Fruit fly (Drosophila melanogaster) whole organism, prepupa: ENCODE results near the gene insv.

Experiments used
- Blimp-1 ChIP-seq: fragments of 200-800 bp; sonication (Bioruptor generic); optimal IDR thresholded peaks from 3 replicates; lab custom pipeline; 2017; ENCODE audit warnings: missing biosample characterization, missing genetic modification characterization, mild to moderate bottlenecking, moderate library complexity, missing genetic modification reagents
- CG10631 ChIP-seq: fragments of 200-800 bp; sonication (Bioruptor generic); optimal IDR thresholded peaks from 2 replicates; lab custom pipeline; 2016; ENCODE audit warnings: missing biosample characterization, missing genetic modification characterization
- CG15336 ChIP-seq: fragments of 200-800 bp; sonication (Bioruptor generic); IDR thresholded peaks from 2 replicates; pipeline ENCODE4 v1.3.6; 2022; ENCODE audit warnings: missing biosample characterization, missing genetic modification characterization
- CG1621 ChIP-seq: fragments of 200-800 bp; sonication (Bioruptor generic); optimal IDR thresholded peaks from 3 replicates; lab custom pipeline; 2018; ENCODE audit warnings: missing biosample characterization, mild to moderate bottlenecking, missing genetic modification characterization
- CG3032 ChIP-seq: fragments of 200-800 bp; optimal IDR thresholded peaks from 2 replicates; lab custom pipeline; 2019; ENCODE audit warnings: missing biosample characterization, mild to moderate bottlenecking, missing genetic modification characterization, moderate library complexity
- CG31627 ChIP-seq: fragments of 200-800 bp; sonication (Bioruptor generic); optimal IDR thresholded peaks from 3 replicates; lab custom pipeline; 2016; ENCODE audit warnings: missing biosample characterization, missing genetic modification characterization
- CG34406 ChIP-seq: fragments of 200-800 bp; sonication (Bioruptor generic); optimal IDR thresholded peaks from 3 replicates; lab custom pipeline; 2016; ENCODE audit warnings: missing biosample characterization, missing genetic modification characterization
- CG3919 ChIP-seq: fragments of 200-800 bp; sonication (Bioruptor generic); optimal IDR thresholded peaks from 3 replicates; lab custom pipeline; 2016; ENCODE audit warnings: missing biosample characterization, missing genetic modification characterization
- CG4318 ChIP-seq: fragments of 200-800 bp; sonication (Bioruptor generic); optimal IDR thresholded peaks from 3 replicates; lab custom pipeline; 2017; ENCODE audit warnings: missing biosample characterization, mild to moderate bottlenecking, missing genetic modification characterization
- CG6854 ChIP-seq: fragments of 200-800 bp; sonication (Bioruptor generic); optimal IDR thresholded peaks from 2 replicates; lab custom pipeline; 2017; ENCODE audit warnings: missing biosample characterization, mild to moderate bottlenecking, missing genetic modification characterization
- CG7368 ChIP-seq: fragments of 200-800 bp; sonication (Bioruptor generic); optimal IDR thresholded peaks from 3 replicates; lab custom pipeline; 2016; ENCODE audit warnings: missing biosample characterization, missing genetic modification characterization
- CG8119 ChIP-seq: fragments of 200-800 bp; sonication (Bioruptor generic); IDR thresholded peaks from 3 replicates; pipeline ENCODE4 v1.3.6; 2022; ENCODE audit warnings: missing biosample characterization, missing genetic modification characterization
- CG8319 ChIP-seq: fragments of 200-800 bp; sonication (Bioruptor generic); optimal IDR thresholded peaks from 3 replicates; lab custom pipeline; 2016; ENCODE audit warnings: missing biosample characterization, missing genetic modification characterization
- Eip75B ChIP-seq: fragments of 200-800 bp; sonication (Bioruptor generic); optimal IDR thresholded peaks from 3 replicates; lab custom pipeline; 2016; ENCODE audit warnings: missing biosample characterization, missing genetic modification characterization
- Eip78C ChIP-seq: fragments of 200-800 bp; sonication (Bioruptor generic); peaks from one replicate; lab custom pipeline; 2016; ENCODE audit warnings: missing biosample characterization, missing genetic modification characterization
- Ets21C ChIP-seq: fragments of 200-800 bp; sonication (Bioruptor generic); optimal IDR thresholded peaks from 3 replicates; lab custom pipeline; 2016; ENCODE audit warnings: missing biosample characterization, missing genetic modification characterization
- Ets96B ChIP-seq: fragments of 200-800 bp; optimal IDR thresholded peaks from 2 replicates; lab custom pipeline; 2019; ENCODE audit warnings: missing biosample characterization, mild to moderate bottlenecking, missing genetic modification characterization, moderate library complexity
- Hr38 ChIP-seq: sonication (Bioruptor generic); optimal IDR thresholded peaks from 2 replicates; lab custom pipeline; 2016; ENCODE audit warnings: missing biosample characterization, missing genetic modification characterization
- Hr39 ChIP-seq: fragments of 200-800 bp; sonication (Bioruptor generic); optimal IDR thresholded peaks from 2 replicates; lab custom pipeline; 2016; ENCODE audit warnings: missing biosample characterization, missing genetic modification characterization
- Hr4 ChIP-seq: fragments of 200-800 bp; sonication (Bioruptor generic); optimal IDR thresholded peaks from 3 replicates; lab custom pipeline; 2016; ENCODE audit warnings: missing biosample characterization, missing genetic modification characterization
- Lpt ChIP-seq: fragments of 200-800 bp; sonication (Bioruptor generic); optimal IDR thresholded peaks from 3 replicates; lab custom pipeline; 2016; ENCODE audit warnings: missing biosample characterization, missing genetic modification characterization
- Sox14 ChIP-seq: fragments of 200-800 bp; sonication (Bioruptor generic); optimal IDR thresholded peaks from 3 replicates; lab custom pipeline; 2016; ENCODE audit warnings: missing biosample characterization, missing genetic modification characterization
- Sox15 ChIP-seq: fragments of 200-800 bp; sonication (Bioruptor generic); optimal IDR thresholded peaks from 3 replicates; lab custom pipeline; 2016; ENCODE audit warnings: missing biosample characterization, missing genetic modification characterization
- acj6 ChIP-seq: fragments of 200-800 bp; sonication (Bioruptor generic); optimal IDR thresholded peaks from 3 replicates; lab custom pipeline; 2016; ENCODE audit warnings: missing biosample characterization, missing genetic modification characterization
- dac ChIP-seq: fragments of 200-800 bp; sonication (Bioruptor generic); optimal IDR thresholded peaks from 2 replicates; lab custom pipeline; 2017; ENCODE audit warnings: missing biosample characterization, mild to moderate bottlenecking, missing genetic modification characterization
- esn ChIP-seq: fragments of 200-800 bp; sonication (Bioruptor generic); optimal IDR thresholded peaks from 2 replicates; lab custom pipeline; 2016; ENCODE audit warnings: missing biosample characterization, mild to moderate bottlenecking, missing genetic modification characterization, moderate library complexity
- fd59A ChIP-seq: fragments of 200-800 bp; sonication (Bioruptor generic); optimal IDR thresholded peaks from 2 replicates; lab custom pipeline; 2017; ENCODE audit warnings: missing biosample characterization, mild to moderate bottlenecking, missing genetic modification characterization, missing genetic modification reagents
- pdm3 ChIP-seq: fragments of 200-800 bp; sonication (Bioruptor generic); optimal IDR thresholded peaks from 3 replicates; lab custom pipeline; 2016; ENCODE audit warnings: missing biosample characterization, missing genetic modification characterization
- spab ChIP-seq: fragments of 200-800 bp; sonication (Bioruptor generic); optimal IDR thresholded peaks from 2 replicates; lab custom pipeline; 2017; ENCODE audit warnings: missing biosample characterization, mild to moderate bottlenecking, missing genetic modification characterization, missing genetic modification reagents
- topi ChIP-seq: fragments of 200-800 bp; sonication (Bioruptor generic); optimal IDR thresholded peaks from 3 replicates; lab custom pipeline; 2016; ENCODE audit warnings: missing biosample characterization, missing genetic modification characterization
- vri ChIP-seq: fragments of 200-800 bp; sonication (Bioruptor generic); optimal IDR thresholded peaks from 3 replicates; lab custom pipeline; 2016; ENCODE audit warnings: missing biosample characterization, mild to moderate bottlenecking, missing genetic modification characterization

Gene insv

DNA sequence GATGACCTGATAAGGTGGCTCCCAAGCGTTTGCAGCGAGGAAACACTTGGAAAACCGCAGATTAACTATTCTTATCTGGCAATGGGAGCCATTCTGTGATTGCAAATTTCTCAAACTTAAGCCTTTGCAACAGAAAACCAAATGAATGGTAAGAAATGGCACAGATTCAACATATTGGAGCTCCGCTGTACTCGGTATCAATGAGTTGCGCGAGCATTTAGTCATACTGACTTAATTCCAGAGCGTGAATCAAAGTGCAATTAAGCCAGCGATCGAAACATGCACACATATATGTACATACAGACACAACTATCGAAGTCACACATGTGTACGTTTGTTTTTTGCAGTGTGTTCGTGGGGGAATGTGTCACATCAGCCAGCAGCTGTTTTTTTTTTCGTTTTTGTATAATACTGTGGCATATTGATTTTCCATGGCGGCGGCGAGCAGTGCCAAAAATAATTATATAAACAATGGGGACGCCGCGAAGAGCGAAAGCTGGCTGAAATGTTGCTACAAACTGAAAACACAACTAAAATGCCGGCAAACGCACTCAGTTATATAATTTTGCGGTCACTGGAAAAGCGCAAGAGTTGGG lies 7.8 kb upstream of the insv start (continued):
- TF ChIP-seq CG15336 (GFP tag; lab: Robert Waterston, UW) (peak; percentile 57), CG3919 (no peak), CG6854 (peak; percentile 24), Blimp-1 (GFP tag; lab: Kevin White, UChicago) (no peak), pdm3 (GFP tag; lab: Kevin White, UChicago) (no peak), spab (GFP tag; lab: Kevin White, UChicago) (peak; percentile 40), Sox14 (peak; percentile 20), CG4318 (GFP tag; lab: Kevin White, UChicago) (no peak)

DNA sequence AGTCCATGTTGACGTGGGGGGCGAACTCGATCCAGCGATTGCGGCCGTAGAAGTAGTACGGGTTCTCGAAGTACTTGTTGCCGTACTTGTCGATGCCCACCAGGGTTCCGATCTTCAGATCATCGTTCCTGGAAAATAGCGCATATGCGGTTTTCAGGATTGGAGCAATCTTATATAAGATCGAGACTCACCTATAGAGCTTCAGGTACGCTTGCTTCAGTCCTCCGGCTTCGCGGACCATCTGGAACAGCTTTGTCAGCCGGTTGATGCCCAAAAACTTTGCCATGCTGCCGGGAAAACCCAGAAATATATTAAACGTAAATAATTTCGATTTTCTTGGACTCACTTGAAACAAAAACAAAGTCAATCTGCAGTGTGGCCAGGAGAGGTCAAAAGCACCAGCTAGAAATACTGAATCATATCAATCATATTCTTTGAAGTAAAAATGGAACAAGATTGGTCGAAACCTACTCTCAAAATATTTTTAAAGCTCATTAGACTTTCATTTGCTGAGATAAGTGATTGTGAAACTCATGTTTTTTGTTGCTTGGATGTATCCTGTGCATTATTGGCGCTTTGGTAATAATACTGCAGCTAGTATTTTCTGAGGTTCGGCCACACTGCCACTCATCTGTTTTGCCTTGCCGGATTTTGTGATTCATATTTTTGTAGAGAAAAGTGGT lies 3.0 kb upstream of the insv start, which contains the start of the genes ND-B17.2 and Arpc5:
Gene ND-B17.2, minus strand, starts transcription at position 504 of the 683 bp plus-strand sequence.
Gene Arpc5, plus strand, starts transcription at position 624 of the 683 bp plus-strand sequence.
- TF ChIP-seq Sox14 (peak; percentile 58), esn (GFP tag; lab: Kevin White, UChicago) (peak; percentile 31), CG6854 (no peak), topi (GFP tag; lab: Kevin White, UChicago) (no peak), CG7368 (GFP tag; lab: Kevin White, UChicago) (no peak), fd59A (GFP tag; lab: Kevin White, UChicago) (no peak), CG15336 (GFP tag; lab: Robert Waterston, UW) (no peak), Hr39 (GFP tag; lab: Kevin White, UChicago) (peak; percentile 15), Ets21C (GFP tag; lab: Kevin White, UChicago) (peak; percentile 16), CG3032 (peak; percentile 26), CG31627 (GFP tag; lab: Kevin White, UChicago) (peak; percentile 3), vri (no peak), acj6 (GFP tag; lab: Kevin White, UChicago) (no peak), CG1621 (tag; lab: Kevin White, UChicago) (peak; percentile 33)

DNA sequence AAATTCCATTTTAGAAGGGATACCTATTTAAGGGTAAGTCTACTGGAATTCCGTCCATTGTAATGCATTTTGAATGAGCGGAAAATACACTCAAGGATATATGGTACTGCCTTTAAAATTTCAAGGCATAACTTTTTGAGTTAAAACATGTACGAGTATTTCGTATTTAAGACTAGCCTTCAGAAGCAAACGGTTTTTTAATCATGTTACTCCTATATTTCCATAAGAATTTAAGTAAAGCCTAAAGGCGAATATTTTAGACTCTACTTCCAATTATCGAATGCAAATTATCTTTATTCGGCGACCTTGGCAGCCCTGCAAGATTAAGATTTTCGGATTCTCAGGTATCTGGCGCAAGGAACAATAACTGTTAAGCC lies 552 bp upstream of the insv start, which contains the start of gene Elba2:
Gene Elba2, plus strand, starts transcription at position 327 of the 377 bp plus-strand sequence.
- TF ChIP-seq dac (GFP tag; lab: Kevin White, UChicago) (no peak), pdm3 (GFP tag; lab: Kevin White, UChicago) (no peak), CG7368 (GFP tag; lab: Kevin White, UChicago) (no peak), Sox14 (no peak), Ets96B (tag; lab: Kevin White, UChicago) (no peak), Hr4 (GFP tag; lab: Kevin White, UChicago) (no peak), Ets21C (GFP tag; lab: Kevin White, UChicago) (no peak), Eip75B (GFP tag; lab: Kevin White, UChicago) (no peak), Sox15 (GFP tag; lab: Kevin White, UChicago) (no peak), CG8319 (GFP tag; lab: Kevin White, UChicago) (no peak), Hr38 (GFP tag; lab: Kevin White, UChicago) (no peak), Lpt (no peak)

DNA sequence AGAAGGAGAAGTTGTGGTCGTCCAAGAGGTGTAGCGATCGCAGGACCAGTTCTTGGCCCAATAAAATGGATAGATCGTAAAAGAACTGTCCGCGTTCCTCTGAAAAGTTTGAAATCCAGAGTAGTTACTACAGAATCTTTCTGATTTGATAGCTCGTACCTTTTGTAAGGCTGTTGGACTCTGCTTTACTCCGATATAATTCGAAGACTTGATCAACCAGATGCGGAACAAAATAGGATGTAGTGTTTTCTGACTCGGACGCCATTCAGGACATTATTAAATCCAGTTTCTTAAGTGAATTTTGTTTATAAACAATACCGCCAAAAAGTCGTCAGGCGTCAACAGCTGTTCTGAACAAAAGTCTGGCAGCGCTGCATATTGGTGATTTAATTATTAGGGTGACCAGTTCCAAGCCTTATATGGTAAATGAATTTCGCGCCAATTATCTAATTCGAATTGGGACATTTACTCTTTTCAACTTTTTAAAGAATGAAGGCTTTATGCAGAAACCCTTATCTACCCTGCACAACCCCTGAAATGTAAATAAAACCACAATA lies 2.0 kb downstream of the insv start, which contains the start of the genes Rad1 and Sws1:
Gene Rad1, minus strand, starts transcription at position 336 of the 557 bp plus-strand sequence.
Gene Sws1, minus strand, starts transcription at position 336 of the 557 bp plus-strand sequence.
- TF ChIP-seq CG10631 (GFP tag; lab: Kevin White, UChicago), result no peak
- no peak for TF ChIP-seq pdm3 (GFP tag; lab: Kevin White, UChicago)
- TF ChIP-seq CG8319 (GFP tag; lab: Kevin White, UChicago), result peak; percentile 8
- no peak for TF ChIP-seq Hr38 (GFP tag; lab: Kevin White, UChicago)
- no peak for TF ChIP-seq topi (GFP tag; lab: Kevin White, UChicago)
- TF ChIP-seq CG34406 (GFP tag; lab: Kevin White, UChicago), result no peak
- TF ChIP-seq, all 60 proteins: peak for 1

DNA sequence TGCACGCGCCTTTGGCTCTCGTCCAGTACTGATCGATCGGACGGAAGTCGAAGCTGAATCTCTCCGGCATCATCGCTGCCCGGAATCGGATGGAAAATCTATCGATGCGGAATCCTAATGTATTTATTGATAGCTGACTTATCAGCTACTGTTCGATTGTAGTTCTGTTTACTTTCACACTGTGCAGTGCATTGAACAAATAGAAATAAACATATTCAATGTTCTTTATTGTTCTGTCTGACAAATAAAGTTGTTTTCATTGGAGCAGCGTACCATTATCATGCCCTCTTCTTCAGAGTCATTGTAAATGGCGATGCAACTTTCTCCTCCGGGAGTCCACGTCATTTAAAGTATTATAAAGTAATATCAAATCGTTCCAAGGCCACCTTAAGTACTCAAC lies 3.9 kb downstream of the insv start, which contains the start of gene Cyp309a2:
Gene Cyp309a2, minus strand, starts transcription at position 101 of the 400 bp plus-strand sequence.
- TF ChIP-seq CG1621 (tag; lab: Kevin White, UChicago) (no peak), Sox15 (GFP tag; lab: Kevin White, UChicago) (no peak), CG8119 (GFP tag; lab: Robert Waterston, UW) (no peak), CG4318 (GFP tag; lab: Kevin White, UChicago) (no peak), CG3032 (no peak), Eip78C (peak; percentile 31), Hr4 (GFP tag; lab: Kevin White, UChicago) (no peak)
